Worm (Caenorhabditis elegans) whole organism, L4 larva: ENCODE measurements around the gene lgc-31.

Source experiments
- D1046.2 ChIP-seq: fragments of 200-800 bp; sonication (Bioruptor generic); IDR thresholded peaks from 2 replicates; pipeline ENCODE4 v1.3.6; 2022; ENCODE audit warnings: missing genetic modification characterization, missing compliant biosample characterization
- F44E2.7 ChIP-seq: fragments of 200-800 bp; sonication (Bioruptor generic); IDR thresholded peaks from 2 replicates; pipeline ENCODE4 v2.1.2; 2022; ENCODE audit warnings: missing genetic modification characterization, missing compliant biosample characterization
- T20F7.1 ChIP-seq: fragments of 200-800 bp; sonication (Bioruptor generic); optimal IDR thresholded peaks from 2 replicates; lab custom pipeline; 2018; ENCODE audit warnings: mild to moderate bottlenecking, missing genetic modification characterization, missing compliant biosample characterization
- T26A8.4 ChIP-seq: fragments of 200-800 bp; sonication (Bioruptor generic); IDR thresholded peaks from 2 replicates; pipeline ENCODE4 v1.3.6; 2022; ENCODE audit warnings: missing genetic modification characterization, missing compliant biosample characterization
- Y48G9A.11 ChIP-seq: fragments of 200-800 bp; sonication (Bioruptor generic); IDR thresholded peaks from 2 replicates; pipeline ENCODE4 v1.3.6; 2022; ENCODE audit warnings: missing genetic modification reagents, missing genetic modification characterization, missing compliant biosample characterization
- Y5F2A.4 ChIP-seq: fragments of 200-800 bp; sonication (Bioruptor generic); optimal IDR thresholded peaks from 2 replicates; lab custom pipeline; 2018; ENCODE audit warnings: mild to moderate bottlenecking, missing genetic modification characterization, missing compliant biosample characterization
- ZK337.2 ChIP-seq: fragments of 200-800 bp; sonication (Bioruptor generic); IDR thresholded peaks from 2 replicates; pipeline ENCODE4 v1.3.6; 2022; ENCODE audit warnings: missing genetic modification reagents, missing genetic modification characterization, missing compliant biosample characterization
- arid-1 ChIP-seq: fragments of 200-800 bp; sonication (Bioruptor generic); conservative IDR thresholded peaks from 2 replicates; pipeline ENCODE4 v1.3.6; 2022; ENCODE audit warnings: missing genetic modification reagents, missing genetic modification characterization, missing compliant biosample characterization
- attf-4 ChIP-seq: sonication (generic microtip); optimal IDR thresholded peaks from 3 replicates; lab custom pipeline; 2017; ENCODE audit warnings: missing biosample characterization, missing genetic modification characterization
- ceh-28 ChIP-seq: fragments of 150-350 bp; optimal IDR thresholded peaks from 2 replicates; lab custom pipeline; 2014; ENCODE audit warnings: missing biosample characterization, missing genetic modification reagents, missing genetic modification characterization
- ceh-32 ChIP-seq: sonication (generic microtip); optimal IDR thresholded peaks from 2 replicates; lab custom pipeline; 2016; ENCODE audit warnings: mild to moderate bottlenecking, missing genetic modification characterization, missing compliant biosample characterization; ENCODE audit not compliant: poor library complexity
- ceh-82 ChIP-seq: sonication (generic microtip); optimal IDR thresholded peaks from 2 replicates; lab custom pipeline; 2017; ENCODE audit warnings: missing biosample characterization, missing genetic modification characterization
- ces-1 ChIP-seq: fragments of 150-350 bp; sonication (generic microtip); optimal IDR thresholded peaks from 4 replicates; lab custom pipeline; 2014; ENCODE audit warnings: missing biosample characterization, missing genetic modification reagents, missing genetic modification characterization
- daf-19 ChIP-seq: fragments of 200-800 bp; sonication (Bioruptor generic); conservative IDR thresholded peaks from 2 replicates; pipeline ENCODE4 v1.3.6; 2022; ENCODE audit warnings: missing genetic modification characterization, missing compliant biosample characterization
- dmd-8 ChIP-seq: fragments of 200-800 bp; sonication (Bioruptor generic); IDR thresholded peaks from 2 replicates; pipeline ENCODE4 v1.3.6; 2022; ENCODE audit warnings: missing genetic modification characterization, missing compliant biosample characterization
- dve-1 ChIP-seq: sonication (generic microtip); optimal IDR thresholded peaks from 2 replicates; lab custom pipeline; 2017; ENCODE audit warnings: antibody characterized with exemption, mild to moderate bottlenecking, missing genetic modification characterization, missing compliant biosample characterization; ENCODE audit not compliant: insufficient read depth
- fos-1 ChIP-seq: fragments of 150-350 bp; optimal IDR thresholded peaks from 2 replicates; lab custom pipeline; 2014; ENCODE audit warnings: missing biosample characterization, missing genetic modification characterization
- gei-8 ChIP-seq: fragments of 200-800 bp; sonication (Bioruptor generic); optimal IDR thresholded peaks from 2 replicates; lab custom pipeline; 2018; ENCODE audit warnings: mild to moderate bottlenecking, missing genetic modification characterization, missing compliant biosample characterization
- hif-1 ChIP-seq, 2 experiments: sonication (generic microtip); optimal IDR thresholded peaks; 2 replicates each; lab custom pipeline; 2016 to 2017; ENCODE audit warnings: missing compliant biosample characterization in 2 of 2, missing genetic modification characterization in 2 of 2, missing genetic modification reagents in 2 of 2, missing genotype in 2 of 2, mild to moderate bottlenecking in 1 of 2
- lin-1 ChIP-seq: fragments of 200-800 bp; sonication (Bioruptor generic); IDR thresholded peaks from 2 replicates; pipeline ENCODE4 v1.3.6; 2022; ENCODE audit warnings: missing genetic modification reagents, missing genetic modification characterization, missing compliant biosample characterization
- lin-13 ChIP-seq: fragments of 150-350 bp; optimal IDR thresholded peaks from 2 replicates; lab custom pipeline; 2014; ENCODE audit warnings: missing biosample characterization, missing genetic modification reagents, missing genetic modification characterization
- lin-15B ChIP-seq: fragments of 150-350 bp; sonication (generic microtip); optimal IDR thresholded peaks from 3 replicates; lab custom pipeline; 2014; ENCODE audit warnings: missing biosample characterization, missing genetic modification characterization
- lin-29 ChIP-seq: fragments of 200-800 bp; sonication (Bioruptor generic); IDR thresholded peaks from 2 replicates; pipeline ENCODE4 v1.3.6; 2022; ENCODE audit warnings: missing genetic modification reagents, missing genetic modification characterization, missing compliant biosample characterization
- lin-38 ChIP-seq: fragments of 200-800 bp; sonication (Bioruptor generic); IDR thresholded peaks from 2 replicates; pipeline ENCODE4 v1.3.6; 2022; ENCODE audit warnings: missing genetic modification reagents, missing genetic modification characterization, missing compliant biosample characterization
- lin-39 ChIP-seq: fragments of 150-350 bp; optimal IDR thresholded peaks from 2 replicates; lab custom pipeline; 2014; ENCODE audit warnings: missing biosample characterization, missing genetic modification reagents, missing genetic modification characterization
- madf-9 ChIP-seq: fragments of 200-800 bp; sonication (Bioruptor generic); conservative IDR thresholded peaks from 2 replicates; pipeline ENCODE4 v1.3.6; 2022; ENCODE audit warnings: missing genetic modification reagents, missing genetic modification characterization, missing compliant biosample characterization
- mdt-29 ChIP-seq: fragments of 200-800 bp; sonication (Bioruptor generic); IDR thresholded peaks from 2 replicates; pipeline ENCODE4 v1.3.6; 2022; ENCODE audit warnings: missing genetic modification reagents, missing genetic modification characterization, missing compliant biosample characterization
- mes-2 ChIP-seq: sonication (generic microtip); optimal IDR thresholded peaks from 2 replicates; lab custom pipeline; 2016; ENCODE audit warnings: missing genotype, mild to moderate bottlenecking, missing genetic modification characterization, missing compliant biosample characterization; ENCODE audit not compliant: poor library complexity, severe bottlenecking
- mxl-2 ChIP-seq: fragments of 200-800 bp; sonication (Bioruptor generic); conservative IDR thresholded peaks from 2 replicates; pipeline ENCODE4 v1.3.6; 2022; ENCODE audit warnings: missing genetic modification reagents, missing genetic modification characterization, missing compliant biosample characterization
- mxl-3 ChIP-seq: fragments of 200-800 bp; sonication (Bioruptor generic); optimal IDR thresholded peaks from 2 replicates; lab custom pipeline; 2018; ENCODE audit warnings: mild to moderate bottlenecking, missing genetic modification characterization, missing compliant biosample characterization
- nhr-102 ChIP-seq: sonication (generic microtip); optimal IDR thresholded peaks from 2 replicates; lab custom pipeline; 2016; ENCODE audit warnings: mild to moderate bottlenecking, missing genetic modification characterization, moderate library complexity, missing compliant biosample characterization
- nhr-11 ChIP-seq: fragments of 150-350 bp; optimal IDR thresholded peaks from 2 replicates; lab custom pipeline; 2014; ENCODE audit warnings: missing biosample characterization, missing genetic modification characterization
- nhr-25 ChIP-seq: sonication (generic microtip); optimal IDR thresholded peaks from 2 replicates; lab custom pipeline; 2017; ENCODE audit warnings: missing genetic modification characterization, mild to moderate bottlenecking, missing compliant biosample characterization, antibody characterized with exemption, moderate library complexity, borderline replicate concordance; ENCODE audit not compliant: insufficient read depth
- nhr-28 ChIP-seq: fragments of 150-350 bp; optimal IDR thresholded peaks from 2 replicates; lab custom pipeline; 2014; ENCODE audit warnings: missing biosample characterization, missing genetic modification characterization
- nhr-48 ChIP-seq: sonication (generic microtip); optimal IDR thresholded peaks from 2 replicates; lab custom pipeline; 2016; ENCODE audit warnings: mild to moderate bottlenecking, missing genetic modification characterization, missing compliant biosample characterization
- nhr-6 ChIP-seq: fragments of 150-350 bp; optimal IDR thresholded peaks from 2 replicates; lab custom pipeline; 2014; ENCODE audit warnings: missing biosample characterization, missing genetic modification characterization
- nhr-76 ChIP-seq: fragments of 150-350 bp; optimal IDR thresholded peaks from 2 replicates; lab custom pipeline; 2014; ENCODE audit warnings: missing biosample characterization, missing genetic modification characterization
- pha-4 ChIP-seq, 2 experiments: fragments of 150-350 bp in 1 of 2; fragments of 200-800 bp in 1 of 2; sonication (Bioruptor generic) in 1 of 2; IDR thresholded peaks in 1 of 2; optimal IDR thresholded peaks in 1 of 2; 2 replicates each; pipeline versions ENCODE4 v1.3.6 to Lab custom; 2014 to 2022; ENCODE audit warnings: missing genetic modification characterization in 2 of 2, missing genetic modification reagents in 2 of 2, missing biosample characterization in 1 of 2, missing compliant biosample characterization in 1 of 2
- pqm-1 ChIP-seq: sonication (generic microtip); optimal IDR thresholded peaks from 2 replicates; lab custom pipeline; 2017; ENCODE audit warnings: missing biosample characterization, missing genetic modification characterization
- saeg-2 ChIP-seq: fragments of 200-800 bp; sonication (Bioruptor generic); IDR thresholded peaks from 2 replicates; pipeline ENCODE4 v1.3.6; 2022; ENCODE audit warnings: missing genetic modification reagents, missing genetic modification characterization, missing compliant biosample characterization
- skn-1 ChIP-seq: fragments of 150-350 bp; optimal IDR thresholded peaks from 2 replicates; lab custom pipeline; 2014; ENCODE audit warnings: missing biosample characterization, missing genetic modification characterization
- snpc-1.2 ChIP-seq: fragments of 200-800 bp; sonication (Bioruptor generic); IDR thresholded peaks from 2 replicates; pipeline ENCODE4 v1.3.6; 2022; ENCODE audit warnings: missing genetic modification reagents, missing genetic modification characterization, missing compliant biosample characterization
- spr-3 ChIP-seq: fragments of 200-800 bp; sonication (Bioruptor generic); optimal IDR thresholded peaks from 2 replicates; lab custom pipeline; 2018; ENCODE audit warnings: mild to moderate bottlenecking, missing genetic modification characterization, missing compliant biosample characterization
- tra-1 ChIP-seq: fragments of 200-800 bp; sonication (Bioruptor generic); IDR thresholded peaks from 2 replicates; pipeline ENCODE4 v1.3.6; 2022; ENCODE audit warnings: missing genetic modification reagents, missing genetic modification characterization, missing compliant biosample characterization
- unc-62 ChIP-seq, 3 experiments: fragments of 150-350 bp in 1 of 3; sonication (generic microtip); optimal IDR thresholded peaks in 2 of 3; peaks in 1 of 3; 1 replicate in 1 of 3; 2 replicates in 2 of 3; lab custom pipeline; 2014 to 2017; ENCODE audit warnings: missing biosample characterization in 3 of 3, missing genetic modification characterization in 3 of 3, missing genetic modification reagents in 3 of 3, missing genotype in 1 of 3
- vab-7 ChIP-seq: fragments of 200-800 bp; sonication (Bioruptor generic); IDR thresholded peaks from 2 replicates; pipeline ENCODE4 v1.3.6; 2022; ENCODE audit warnings: missing genetic modification reagents, missing genetic modification characterization, missing compliant biosample characterization
- zag-1 ChIP-seq: fragments of 150-350 bp; optimal IDR thresholded peaks from 2 replicates; lab custom pipeline; 2014; ENCODE audit warnings: missing biosample characterization, missing genetic modification characterization
- zfp-2 ChIP-seq: sonication (generic microtip); optimal IDR thresholded peaks from 2 replicates; lab custom pipeline; 2016; ENCODE audit warnings: mild to moderate bottlenecking, missing genetic modification characterization, missing compliant biosample characterization
- zip-2 ChIP-seq: fragments of 150-350 bp; optimal IDR thresholded peaks from 2 replicates; lab custom pipeline; 2014; ENCODE audit warnings: missing biosample characterization, missing genetic modification characterization

lgc-31 gene

ce11 chrV:15480505-15481075 is 41.2 kb downstream of the lgc-31 start (continued):
- no peak for TF ChIP-seq zag-1 (tag; lab: Kevin White, UChicago)
- no peak for TF ChIP-seq Y48G9A.11 (GFP tag; lab: Robert Waterston, UW)
- no peak for TF ChIP-seq zip-2
- no peak for TF ChIP-seq spr-3 (GFP tag; lab: Kevin White, UChicago)
- TF ChIP-seq lin-38 (GFP tag; lab: Robert Waterston, UW): no peak
- no peak for TF ChIP-seq hif-1 (tag; optimal IDR thresholded peaks at IDR 0.05; lab: Kevin White, UChicago)
- TF ChIP-seq ZK337.2: no peak
- TF ChIP-seq lin-39 (tag; lab: Kevin White, UChicago): no peak
- no peak for TF ChIP-seq daf-19
- TF ChIP-seq nhr-6: no peak
- no peak for TF ChIP-seq T20F7.1
- no peak for TF ChIP-seq nhr-102 (tag; lab: Kevin White, UChicago)
- TF ChIP-seq vab-7 (GFP tag; lab: Robert Waterston, UW): 0 out of 2 replicates have a peak, but pooled peaks have one; percentile 34
- TF ChIP-seq nhr-11: no peak
- no peak for TF ChIP-seq Y5F2A.4 (GFP tag; lab: Kevin White, UChicago)
- no peak for TF ChIP-seq ceh-32 (tag; lab: Kevin White, UChicago)
- TF ChIP-seq pha-4 (GFP tag; IDR thresholded peaks at IDR 0.05; lab: Robert Waterston, UW): no peak; the same call in 1 of the 2 replicates
- no peak for TF ChIP-seq pha-4 (tag; optimal IDR thresholded peaks at IDR 0.05; lab: Kevin White, UChicago)
- no peak for TF ChIP-seq saeg-2
- TF ChIP-seq T26A8.4 (GFP tag; lab: Robert Waterston, UW): no peak
- TF ChIP-seq tra-1 (GFP tag; lab: Robert Waterston, UW): 0 out of 2 replicates have a peak, but pooled peaks have one; percentile 27
- TF ChIP-seq lin-1: 0 out of 2 replicates have a peak, but pooled peaks have one; percentile 43
- no peak for TF ChIP-seq zfp-2 (tag; lab: Kevin White, UChicago)
- TF ChIP-seq arid-1: 0 out of 2 replicates have a peak, but pooled peaks have one; percentile 30
- no peak for TF ChIP-seq ceh-82 (tag; lab: Kevin White, UChicago)
- no peak for TF ChIP-seq nhr-25
- no peak for TF ChIP-seq mdt-29 (GFP tag; lab: Robert Waterston, UW)
- TF ChIP-seq snpc-1.2 (GFP tag; lab: Robert Waterston, UW): no peak
- TF ChIP-seq lin-29 (GFP tag; lab: Robert Waterston, UW): no peak
- no peak for TF ChIP-seq ceh-28 (tag; lab: Kevin White, UChicago)
- 0 out of 2 replicates have a peak, but pooled peaks have one; percentile 16 for TF ChIP-seq madf-9 (GFP tag; lab: Robert Waterston, UW)
- TF ChIP-seq nhr-76 (tag; lab: Kevin White, UChicago): no peak
- TF ChIP-seq dve-1 (tag; lab: Kevin White, UChicago): peak; percentile 7
- TF ChIP-seq pqm-1 (tag; lab: Kevin White, UChicago): no peak
- peak in 1 of 2 experiments; percentile 64 for TF ChIP-seq unc-62 (GFP tag; optimal IDR thresholded peaks at IDR 0.05 in 1 of 2; lab: Kevin White, UChicago)
- no peak for TF ChIP-seq unc-62 (tag; optimal IDR thresholded peaks at IDR 0.05; lab: Kevin White, UChicago)
- TF ChIP-seq fos-1: no peak
- TF ChIP-seq D1046.2 (GFP tag; lab: Robert Waterston, UW): no peak
- TF ChIP-seq attf-4 (tag; lab: Kevin White, UChicago): no peak
- no peak for TF ChIP-seq dmd-8 (GFP tag; lab: Robert Waterston, UW)
- TF ChIP-seq skn-1: no peak
- TF ChIP-seq mxl-2: no peak
- no peak for TF ChIP-seq lin-13 (GFP tag; lab: Kevin White, UChicago)
- no peak for TF ChIP-seq nhr-28 (tag; lab: Kevin White, UChicago)
- TF ChIP-seq ces-1 (GFP tag; lab: Kevin White, UChicago): no peak
- no peak for TF ChIP-seq gei-8 (GFP tag; lab: Kevin White, UChicago)
- no peak for TF ChIP-seq mxl-3 (GFP tag; lab: Kevin White, UChicago)
- no peak for TF ChIP-seq lin-15B
- no peak for TF ChIP-seq F44E2.7 (GFP tag; lab: Robert Waterston, UW)
- no peak for TF ChIP-seq mes-2 (tag; lab: Kevin White, UChicago)
- no peak for TF ChIP-seq nhr-48 (tag; lab: Kevin White, UChicago)
